Fruit fly (Drosophila melanogaster) whole organism, wandering third instar larva: Measurements from ENCODE around the gene MtnE.
A peak's percentile ranks its signal among the peaks of the same experiment; 100 is the strongest.

ENCODE experiments used
- CG9705 ChIP-seq: fragments of 200-800 bp; sonication (Bioruptor generic); optimal IDR thresholded peaks from 2 replicates; lab custom pipeline; 2018; ENCODE audit warnings: missing biosample characterization, mild to moderate bottlenecking, missing genetic modification characterization
- CrebA ChIP-seq: fragments of 200-800 bp; sonication (Bioruptor generic); optimal IDR thresholded peaks from 2 replicates; lab custom pipeline; 2016; ENCODE audit warnings: missing biosample characterization, mild to moderate bottlenecking, missing genetic modification characterization, borderline replicate concordance
- Dfd ChIP-seq: fragments of >200 bp; optimal IDR thresholded peaks from 2 replicates; lab custom pipeline; 2017; ENCODE audit warnings: missing biosample characterization, missing genetic modification characterization
- GATAd ChIP-seq: sonication (Bioruptor generic); optimal IDR thresholded peaks from 2 replicates; lab custom pipeline; 2016; ENCODE audit warnings: missing biosample characterization, missing genetic modification characterization
- HLH106 ChIP-seq: fragments of 200-800 bp; optimal IDR thresholded peaks from 3 replicates; lab custom pipeline; 2019; ENCODE audit warnings: missing biosample characterization, mild to moderate bottlenecking, missing genetic modification characterization, moderate library complexity
- Hnf4 ChIP-seq: fragments of 200-800 bp; sonication (Bioruptor generic); optimal IDR thresholded peaks from 2 replicates; lab custom pipeline; 2016; ENCODE audit warnings: missing biosample characterization, mild to moderate bottlenecking, missing genetic modification characterization
- Hr78 ChIP-seq: fragments of >200 bp; optimal IDR thresholded peaks from 2 replicates; lab custom pipeline; 2017; ENCODE audit warnings: missing biosample characterization, missing genetic modification characterization
- Hr83 ChIP-seq: fragments of 200-300 bp; sonication (Bioruptor generic); optimal IDR thresholded peaks from 2 replicates; lab custom pipeline; 2016; ENCODE audit warnings: missing biosample characterization, mild to moderate bottlenecking, missing genetic modification characterization, moderate library complexity; ENCODE audit not compliant: poor library complexity, severe bottlenecking
- Jra ChIP-seq: sonication (Bioruptor generic); optimal IDR thresholded peaks from 2 replicates; lab custom pipeline; 2016; ENCODE audit warnings: missing biosample characterization, missing genetic modification characterization
- Mio ChIP-seq: sonication (Bioruptor generic); optimal IDR thresholded peaks from 2 replicates; lab custom pipeline; 2016; ENCODE audit warnings: missing biosample characterization, missing genetic modification characterization
- Myc ChIP-seq: fragments of >200 bp; optimal IDR thresholded peaks from 2 replicates; lab custom pipeline; 2017
- N ChIP-seq: fragments of >200 bp; optimal IDR thresholded peaks from 2 replicates; lab custom pipeline; 2018; ENCODE audit warnings: missing biosample characterization, missing external identifiers, missing genetic modification characterization
- OdsH ChIP-seq: fragments of 200-800 bp; sonication (Bioruptor generic); optimal IDR thresholded peaks from 2 replicates; lab custom pipeline; 2016; ENCODE audit warnings: missing biosample characterization, mild to moderate bottlenecking, missing genetic modification characterization
- Rel ChIP-seq, 2 experiments: fragments of 200-800 bp; sonication (Bioruptor generic) in 1 of 2; optimal IDR thresholded peaks; 2 replicates in 1 of 2; 3 replicates in 1 of 2; lab custom pipeline; 2016 to 2019; ENCODE audit warnings: mild to moderate bottlenecking in 2 of 2, missing biosample characterization in 2 of 2, missing genetic modification characterization in 2 of 2, moderate library complexity in 1 of 2
- Vsx2 ChIP-seq: fragments of 200-300, 225-300 bp; sonication (Bioruptor generic); optimal IDR thresholded peaks from 2 replicates; lab custom pipeline; 2018; ENCODE audit warnings: missing biosample characterization, missing genetic modification characterization; ENCODE audit not compliant: partially characterized antibody
- br ChIP-seq: fragments of 200-800 bp; sonication (Bioruptor generic); optimal IDR thresholded peaks from 2 replicates; lab custom pipeline; 2016; ENCODE audit warnings: missing biosample characterization, missing genetic modification characterization
- brk ChIP-seq: fragments of 200-800 bp; sonication (Bioruptor generic); optimal IDR thresholded peaks from 2 replicates; lab custom pipeline; 2016; ENCODE audit warnings: missing biosample characterization, mild to moderate bottlenecking, missing genetic modification characterization
- dl ChIP-seq, 2 experiments: fragments of 175-275, 200-275 bp in 1 of 2; fragments of 200-275 bp in 1 of 2; sonication (Bioruptor generic); optimal IDR thresholded peaks; lab custom pipeline; 2018; ENCODE audit warnings: mild to moderate bottlenecking in 2 of 2, missing biosample characterization in 2 of 2, missing genetic modification characterization in 2 of 2, moderate library complexity in 2 of 2; ENCODE audit not compliant: partially characterized antibody in 2 of 2, insufficient read depth in 1 of 2
- dsf ChIP-seq: sonication (Bioruptor generic); optimal IDR thresholded peaks from 2 replicates; lab custom pipeline; 2016; ENCODE audit warnings: missing biosample characterization, missing genetic modification characterization, borderline replicate concordance
- ey ChIP-seq: fragments of 200-800 bp; sonication (Bioruptor generic); optimal IDR thresholded peaks from 2 replicates; lab custom pipeline; 2016; ENCODE audit warnings: missing biosample characterization, missing genetic modification characterization
- foxo ChIP-seq, 2 experiments: fragments of 200-800 bp; sonication (Bioruptor generic); optimal IDR thresholded peaks; 2 replicates in 1 of 2; 3 replicates in 1 of 2; lab custom pipeline; 2016 to 2017; ENCODE audit warnings: missing biosample characterization in 2 of 2, missing genetic modification characterization in 2 of 2
- fru ChIP-seq: fragments of 200-800 bp; sonication (Bioruptor generic); optimal IDR thresholded peaks from 3 replicates; lab custom pipeline; 2016; ENCODE audit warnings: missing biosample characterization, mild to moderate bottlenecking, missing genetic modification characterization
- h ChIP-seq: fragments of 200-800 bp; sonication (Bioruptor generic); optimal IDR thresholded peaks from 3 replicates; lab custom pipeline; 2016; ENCODE audit warnings: missing biosample characterization, mild to moderate bottlenecking, missing genetic modification characterization
- lola ChIP-seq: fragments of >200 bp; optimal IDR thresholded peaks from 2 replicates; lab custom pipeline; 2017; ENCODE audit warnings: missing biosample characterization, missing genetic modification characterization
- pan ChIP-seq: fragments of >200 bp; optimal IDR thresholded peaks from 2 replicates; lab custom pipeline; 2017
- psq ChIP-seq: fragments of 200-800 bp; sonication (Bioruptor generic); optimal IDR thresholded peaks from 3 replicates; lab custom pipeline; 2017; ENCODE audit warnings: missing biosample characterization, mild to moderate bottlenecking, missing genetic modification characterization, moderate library complexity
- rgr ChIP-seq: fragments of 200-800 bp; sonication (Bioruptor generic); optimal IDR thresholded peaks from 3 replicates; lab custom pipeline; 2016; ENCODE audit warnings: missing biosample characterization, mild to moderate bottlenecking, missing genetic modification characterization
- sage ChIP-seq: fragments of 200-800 bp; sonication (Bioruptor generic); optimal IDR thresholded peaks from 2 replicates; lab custom pipeline; 2016; ENCODE audit warnings: missing biosample characterization, mild to moderate bottlenecking, missing genetic modification characterization
- sv ChIP-seq: fragments of 200-800 bp; sonication (Bioruptor generic); optimal IDR thresholded peaks from 3 replicates; lab custom pipeline; 2016; ENCODE audit warnings: missing biosample characterization, missing genetic modification characterization
- tai ChIP-seq: sonication (Bioruptor generic); optimal IDR thresholded peaks from 2 replicates; lab custom pipeline; 2016; ENCODE audit warnings: missing biosample characterization, missing genetic modification characterization
- usp ChIP-seq: fragments of >200 bp; optimal IDR thresholded peaks from 2 replicates; lab custom pipeline; 2017; ENCODE audit warnings: missing biosample characterization, missing genetic modification characterization

Gene MtnE

DNA sequence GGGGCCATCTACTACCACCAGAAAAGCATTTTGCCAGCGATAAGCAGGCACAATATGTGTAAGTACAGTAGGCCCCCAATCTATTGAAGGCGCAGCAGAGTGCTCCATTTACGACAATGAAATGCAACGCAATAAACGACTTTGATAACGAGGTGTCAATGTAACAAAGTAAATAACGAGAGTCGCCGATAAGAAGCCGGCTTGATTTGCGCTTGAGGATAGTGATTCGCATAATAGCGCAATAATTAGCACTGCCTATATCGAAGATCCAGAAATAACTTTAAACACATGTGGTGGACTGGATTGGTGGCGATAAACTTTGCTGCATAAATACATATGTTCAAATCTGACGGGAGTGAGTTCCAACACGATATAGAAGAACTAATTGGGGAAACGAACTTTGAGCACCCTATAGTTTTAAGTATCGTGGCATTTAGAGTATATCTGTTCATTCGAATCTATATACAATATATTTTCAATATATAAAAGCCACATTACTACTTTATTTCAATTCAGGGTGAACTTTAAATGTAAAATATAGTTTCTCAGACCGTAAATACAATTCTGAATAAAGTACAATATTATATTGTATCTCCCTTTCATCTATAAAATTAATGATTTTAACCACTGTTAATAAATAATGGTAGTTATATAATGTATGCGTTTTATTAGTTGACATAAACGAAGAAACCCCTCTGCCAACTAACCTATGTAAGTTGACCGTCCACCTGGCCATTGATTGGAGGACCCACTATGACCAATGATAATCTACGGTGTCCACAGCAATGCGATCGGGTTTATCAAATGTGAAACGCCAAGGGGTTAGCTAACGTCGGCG, 14.7 kb upstream of the MtnE start:
- TF ChIP-seq usp (GFP tag; lab: Kevin White, UChicago) (no peak), fru (peak; percentile 22), Hr83 (GFP tag; lab: Kevin White, UChicago) (peak; percentile 15), Rel (GFP tag; optimal IDR thresholded peaks at IDR 0.05; lab: Kevin White, UChicago) (no peak), Rel (tag; optimal IDR thresholded peaks at IDR 0.05; lab: Kevin White, UChicago) (peak; percentile 9), h (GFP tag; lab: Kevin White, UChicago) (peak; percentile 21), ey (GFP tag; lab: Kevin White, UChicago) (no peak), rgr (GFP tag; lab: Kevin White, UChicago) (peak; percentile 21), N (GFP tag; lab: Kevin White, UChicago) (no peak)

DNA sequence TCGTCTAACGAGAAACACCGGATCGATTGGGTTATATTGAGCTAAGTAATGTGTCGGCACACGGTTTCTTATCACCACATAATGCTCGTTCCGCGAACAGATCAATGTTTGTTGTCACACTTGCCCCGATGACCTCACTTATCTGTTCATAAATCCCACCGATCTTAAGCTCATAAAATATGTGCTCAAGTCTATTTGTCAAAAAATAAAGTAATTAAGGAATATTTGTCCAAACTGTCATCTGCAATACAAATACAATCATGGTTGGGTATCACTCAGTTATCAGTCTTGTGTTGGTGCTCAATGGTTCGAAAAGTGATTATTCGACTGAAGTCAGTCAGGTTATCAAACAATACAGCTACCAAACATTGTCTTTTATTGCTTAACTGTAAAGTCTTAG, 13.8 kb upstream of the MtnE start:
- no peak for TF ChIP-seq Hr78 (GFP tag; lab: Kevin White, UChicago)
- TF ChIP-seq CrebA (GFP tag; lab: Kevin White, UChicago) = peak; percentile 47
- TF ChIP-seq Myc (lab: Kevin White, UChicago) = no peak
- TF ChIP-seq N (GFP tag; lab: Kevin White, UChicago) = no peak
- no peak for TF ChIP-seq Jra (GFP tag; lab: Kevin White, UChicago)
- TF ChIP-seq GATAd (GFP tag; lab: Kevin White, UChicago) = no peak

DNA sequence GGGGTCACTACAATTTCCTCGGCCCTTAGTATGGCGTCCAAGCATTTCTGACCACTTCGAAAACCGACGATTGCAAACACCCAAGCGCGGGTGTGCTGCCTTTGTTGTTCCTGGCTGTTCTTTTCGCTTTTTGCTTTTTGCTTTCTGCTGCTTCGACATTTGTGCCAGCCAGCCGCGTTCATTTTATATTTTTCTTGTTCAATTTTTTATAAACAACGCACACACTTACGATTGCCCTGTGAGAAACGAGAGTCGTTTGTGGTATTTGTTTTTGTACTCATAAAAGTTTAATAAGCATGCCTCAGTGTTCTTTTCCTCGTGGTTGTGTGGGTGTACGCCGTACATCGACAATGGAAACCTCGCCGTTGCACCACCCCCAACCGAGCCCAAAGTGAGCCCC, 13.3 kb upstream of the MtnE start:
- TF ChIP-seq GATAd (GFP tag; lab: Kevin White, UChicago) (no peak), Rel (GFP tag; optimal IDR thresholded peaks at IDR 0.05; lab: Kevin White, UChicago) (no peak), Rel (tag; optimal IDR thresholded peaks at IDR 0.05; lab: Kevin White, UChicago) (peak; percentile 51), rgr (GFP tag; lab: Kevin White, UChicago) (peak; percentile 5), h (GFP tag; lab: Kevin White, UChicago) (no peak), usp (GFP tag; lab: Kevin White, UChicago) (no peak), brk (no peak), sage (peak; percentile 36), sv (GFP tag; lab: Kevin White, UChicago) (no peak)

DNA sequence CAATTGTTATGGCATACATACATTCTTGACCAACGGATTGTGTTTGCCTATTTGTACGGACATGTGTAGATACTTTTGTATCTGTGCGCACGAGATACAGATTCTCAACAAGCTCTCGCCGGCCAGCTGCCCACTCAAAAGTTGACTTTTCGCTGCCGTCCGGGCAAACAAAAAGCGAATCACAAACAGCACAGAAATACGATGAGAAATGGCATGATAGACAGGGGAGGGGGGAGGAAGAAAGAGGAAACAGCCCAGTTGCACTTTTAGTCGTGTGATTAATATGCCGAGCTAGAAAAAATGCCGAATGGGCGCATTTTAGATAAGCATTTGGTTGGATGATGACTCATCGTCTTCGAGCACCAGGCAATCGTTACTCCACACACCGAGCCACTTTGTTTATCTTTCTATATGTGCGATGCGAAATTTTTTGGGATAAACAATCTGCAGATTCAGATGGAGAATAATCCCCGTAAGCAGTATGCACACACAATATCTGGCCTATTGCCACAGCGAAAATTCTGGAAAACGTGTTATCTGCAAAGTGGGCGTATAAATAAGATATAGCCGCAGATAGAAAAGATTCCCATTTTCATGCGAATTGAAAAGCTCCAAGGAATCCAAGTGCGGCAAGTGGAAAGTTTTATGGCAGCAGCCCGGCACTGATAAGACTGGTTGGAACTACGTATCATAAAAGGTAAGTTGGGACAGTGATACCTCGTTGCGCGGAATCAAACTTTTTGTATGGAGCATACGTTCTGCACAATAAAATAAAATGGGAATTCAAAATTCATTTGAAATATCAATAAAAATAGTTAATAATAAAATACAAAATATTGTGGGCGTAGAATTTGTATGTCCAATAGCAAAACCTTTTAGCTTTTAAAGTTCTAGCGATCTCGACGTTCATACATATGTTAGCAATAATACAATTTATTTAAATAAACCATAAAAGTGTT, 12.4 kb upstream of the MtnE start:
- TF ChIP-seq CG9705 (GFP tag; lab: Kevin White, UChicago) (no peak), Rel (GFP tag; optimal IDR thresholded peaks at IDR 0.05; lab: Kevin White, UChicago) (no peak), Rel (tag; optimal IDR thresholded peaks at IDR 0.05; lab: Kevin White, UChicago) (peak; percentile 21), lola (no peak), Dfd (no peak), br (no peak), pan (lab: Kevin White, UChicago) (no peak), h (GFP tag; lab: Kevin White, UChicago) (peak; percentile 24), dsf (GFP tag; lab: Kevin White, UChicago) (no peak), foxo (GFP tag; optimal IDR thresholded peaks at IDR 0.05; lab: Kevin White, UChicago) (peak in 1 of 2 experiments; percentile 27)

DNA sequence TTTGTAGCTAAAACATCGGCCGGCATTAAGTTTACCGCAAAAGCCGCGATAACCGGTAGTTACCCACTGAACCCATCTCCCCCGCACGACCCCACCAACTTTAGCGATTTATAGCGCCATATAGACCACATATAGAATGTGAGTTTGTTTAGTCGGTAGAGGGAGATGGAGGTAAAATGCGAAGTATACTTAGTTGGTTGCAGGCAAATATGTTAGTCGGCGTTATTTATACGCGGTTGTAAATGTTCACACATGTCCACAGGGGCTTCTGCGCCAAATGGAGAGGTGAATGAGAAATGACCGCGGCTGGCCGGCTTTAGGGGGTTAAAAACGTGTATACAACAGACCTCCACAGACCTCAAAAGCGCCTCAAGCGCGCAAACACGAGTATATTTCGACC, 11.2 kb upstream of the MtnE start:
- TF ChIP-seq Mio (GFP tag; lab: Kevin White, UChicago) = no peak
- no peak for TF ChIP-seq ey (GFP tag; lab: Kevin White, UChicago)
- peak; percentile 3 for TF ChIP-seq psq (GFP tag; lab: Kevin White, UChicago)
- peak; percentile 3 for TF ChIP-seq fru
- no peak for TF ChIP-seq Hr83 (GFP tag; lab: Kevin White, UChicago)
- TF ChIP-seq OdsH (GFP tag; lab: Kevin White, UChicago) = no peak
- TF ChIP-seq HLH106 (tag; lab: Kevin White, UChicago) = peak; percentile 6
- TF ChIP-seq Jra (GFP tag; lab: Kevin White, UChicago) = no peak
- no peak for TF ChIP-seq dl (GFP tag; optimal IDR thresholded peaks at IDR 0.05; lab: Kevin White, UChicago; ENCODE audit: insufficient read depth in 1 of 2, partially characterized antibody in 2 of 2)
- TF ChIP-seq Vsx2 (GFP tag; lab: Kevin White, UChicago) = no peak
- peak in 1 of 2 experiments; percentile 15 for TF ChIP-seq foxo (GFP tag; optimal IDR thresholded peaks at IDR 0.05; lab: Kevin White, UChicago)
- TF ChIP-seq sv (GFP tag; lab: Kevin White, UChicago) = no peak
- no peak for TF ChIP-seq tai (GFP tag; lab: Kevin White, UChicago)
- TF ChIP-seq Hnf4 (GFP tag; lab: Kevin White, UChicago) = no peak
- TF ChIP-seq rgr (GFP tag; lab: Kevin White, UChicago) = peak; percentile 9
- no peak for TF ChIP-seq GATAd (GFP tag; lab: Kevin White, UChicago)
